Worm (Caenorhabditis elegans): Measurements from ENCODE around the gene C30B5.2.

ce11 chrII:6177975-6178742, 18.8 kb upstream of the C30B5.2 start:
- TF ChIP-seq ama-1 (optimal IDR thresholded peaks at IDR 0.05) (no peak), hmbx-1 (tag; optimal IDR thresholded peaks at IDR 0.05) (no peak), hnd-1 (tag; optimal IDR thresholded peaks at IDR 0.05) (no peak), aly-1 (tag; optimal IDR thresholded peaks at IDR 0.05) (no peak), flt-1 (GFP tag; IDR thresholded peaks at IDR 0.05) (no peak)

All from whole organism, early embryonic.